Worm (Caenorhabditis elegans) whole organism, early embryonic: ENCODE data around the gene F53C11.1.

Source experiments
- F13C5.2 ChIP-seq: sonication (generic microtip); optimal IDR thresholded peaks from 2 replicates; lab custom pipeline; 2017; ENCODE audit warnings: mild to moderate bottlenecking, missing genetic modification characterization, inconsistent platforms, missing compliant biosample characterization
- ama-1 ChIP-seq: fragments of 150-350 bp; optimal IDR thresholded peaks from 2 replicates; lab custom pipeline; 2014
- ets-7 ChIP-seq: sonication (generic microtip); optimal IDR thresholded peaks from 2 replicates; lab custom pipeline; 2016; ENCODE audit warnings: missing genotype, missing genetic modification characterization, missing compliant biosample characterization
- hnd-1 ChIP-seq: sonication (generic microtip); optimal IDR thresholded peaks from 2 replicates; lab custom pipeline; 2016; ENCODE audit warnings: missing genetic modification characterization, missing compliant biosample characterization

- TF ChIP-seq F13C5.2 (tag; lab: Kevin White, UChicago) (no peak), hnd-1 (tag; lab: Kevin White, UChicago) (no peak), ama-1 (lab: Kevin White, UChicago) (no peak), ets-7 (no peak)
Observed at ce11 chrV:13768388-13768787, 7.2 kb upstream of the F53C11.1 start, which contains the start of gene F20G2.3.
